Fruit fly (Drosophila melanogaster) whole organism, adult: Measurements from ENCODE around the gene CG14636.

Experiments used
- CG14711 ChIP-seq: fragments of 200-800 bp; sonication (Bioruptor generic); optimal IDR thresholded peaks from 2 replicates; lab custom pipeline; 2018; ENCODE audit warnings: missing biosample characterization, mild to moderate bottlenecking, missing genetic modification characterization, moderate library complexity
- CG33017 ChIP-seq: fragments of 200-800 bp; sonication (Bioruptor generic); optimal IDR thresholded peaks from 2 replicates; lab custom pipeline; 2018; ENCODE audit warnings: missing biosample characterization, mild to moderate bottlenecking, missing genetic modification characterization, moderate library complexity
- CG5204 ChIP-seq: fragments of 200-800 bp; sonication (Bioruptor generic); optimal IDR thresholded peaks from 2 replicates; lab custom pipeline; 2016; ENCODE audit warnings: missing biosample characterization, missing genetic modification characterization
- CG7045 ChIP-seq: fragments of 200-800 bp; sonication (Bioruptor generic); optimal IDR thresholded peaks from 2 replicates; lab custom pipeline; 2017; ENCODE audit warnings: missing biosample characterization, mild to moderate bottlenecking, missing genetic modification characterization
- CG7101 ChIP-seq: fragments of 200-800 bp; sonication (Bioruptor generic); optimal IDR thresholded peaks from 2 replicates; lab custom pipeline; 2018; ENCODE audit warnings: missing biosample characterization, mild to moderate bottlenecking, missing genetic modification characterization, moderate library complexity
- Clk ChIP-seq: fragments of 200-800 bp; sonication (Bioruptor generic); optimal IDR thresholded peaks from 2 replicates; lab custom pipeline; 2017; ENCODE audit warnings: missing biosample characterization, missing genetic modification characterization
- Crg-1 ChIP-seq: fragments of 200-800 bp; sonication (Bioruptor generic); optimal IDR thresholded peaks from 2 replicates; lab custom pipeline; 2016; ENCODE audit warnings: missing biosample characterization, missing genetic modification characterization
- cnc ChIP-seq, 2 experiments: fragments of >200 bp; optimal IDR thresholded peaks; 2 replicates each; lab custom pipeline; 2017
- kay ChIP-seq: fragments of 200-800 bp; sonication (Bioruptor generic); peaks from one replicate; lab custom pipeline; 2016; ENCODE audit warnings: missing biosample characterization, missing genetic modification characterization, borderline replicate concordance
- tj ChIP-seq: fragments of 200-800 bp; sonication (Bioruptor generic); optimal IDR thresholded peaks from 3 replicates; lab custom pipeline; 2017; ENCODE audit warnings: missing biosample characterization, mild to moderate bottlenecking, missing genetic modification characterization, moderate library complexity
- toe ChIP-seq: fragments of 200-800 bp; sonication (Bioruptor generic); optimal IDR thresholded peaks from 2 replicates; lab custom pipeline; 2016; ENCODE audit warnings: missing biosample characterization, missing genetic modification characterization

DNA sequence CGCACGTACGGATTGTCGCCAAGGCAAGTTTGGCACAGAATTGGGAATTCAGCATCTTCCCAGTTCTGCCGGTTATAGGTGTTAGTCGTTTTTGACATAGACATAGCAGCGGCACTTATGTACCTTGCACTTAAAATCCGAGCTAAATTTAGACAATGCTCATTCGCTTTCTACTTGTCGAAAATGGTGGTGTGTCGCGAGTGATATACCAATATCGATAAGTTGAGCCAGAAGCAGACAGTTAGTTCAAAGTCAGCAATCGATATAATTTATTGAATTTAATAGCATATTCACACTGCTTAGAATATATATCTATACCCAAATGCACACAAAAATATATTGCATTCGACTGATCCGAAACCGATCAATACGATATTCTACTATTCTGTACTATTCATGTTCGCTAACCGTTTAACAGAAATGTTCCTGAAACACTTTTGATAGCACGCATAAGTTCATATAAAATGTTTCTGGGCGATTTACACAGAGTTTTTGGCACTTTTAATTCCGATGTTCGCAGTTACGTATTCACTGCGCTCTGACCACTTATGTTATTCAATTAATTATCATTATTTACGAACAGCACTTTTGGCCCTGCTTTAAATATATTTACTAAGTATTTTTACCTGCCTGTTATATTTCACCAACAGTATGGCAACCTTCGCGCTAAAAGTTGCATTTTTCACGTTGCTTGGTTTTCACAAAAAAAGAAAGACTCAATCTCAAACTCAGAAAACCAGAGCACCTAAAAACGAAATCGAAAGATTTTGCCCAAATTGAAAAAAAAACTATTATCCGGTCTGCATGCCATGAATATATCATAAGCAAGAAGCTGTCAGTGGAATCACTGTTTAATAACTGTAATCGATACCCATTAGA is 17.3 kb upstream of the CG14636 start, which contains the start of gene CG14641:
- no peak for TF ChIP-seq CG33017 (tag; lab: Kevin White, UChicago)
- TF ChIP-seq CG14711: no peak
- no peak for TF ChIP-seq CG7101
- TF ChIP-seq CG7045 (GFP tag; lab: Kevin White, UChicago): no peak
- no peak for TF ChIP-seq CG5204 (GFP tag; lab: Kevin White, UChicago)
- peak; percentile 32 for TF ChIP-seq toe (GFP tag; lab: Kevin White, UChicago)
- TF ChIP-seq Crg-1: no peak
- no peak for TF ChIP-seq Clk (GFP tag; lab: Kevin White, UChicago)
- TF ChIP-seq cnc (optimal IDR thresholded peaks at IDR 0.05; lab: Kevin White, UChicago): no peak
- no peak for TF ChIP-seq kay (GFP tag; lab: Kevin White, UChicago)
- TF ChIP-seq tj (GFP tag; lab: Kevin White, UChicago): no peak
